Worm (Caenorhabditis elegans) whole organism, L4 larva: Measurements from ENCODE around the gene scl-1.

ENCODE experiments used
- F37D6.2 ChIP-seq: sonication (generic microtip); optimal IDR thresholded peaks from 2 replicates; lab custom pipeline; 2016; ENCODE audit warnings: mild to moderate bottlenecking, missing genetic modification characterization, missing compliant biosample characterization
- T26A8.4 ChIP-seq: fragments of 200-800 bp; sonication (Bioruptor generic); IDR thresholded peaks from 2 replicates; pipeline ENCODE4 v1.3.6; 2022; ENCODE audit warnings: missing genetic modification characterization, missing compliant biosample characterization
- Y5F2A.4 ChIP-seq: fragments of 200-800 bp; sonication (Bioruptor generic); optimal IDR thresholded peaks from 2 replicates; lab custom pipeline; 2018; ENCODE audit warnings: mild to moderate bottlenecking, missing genetic modification characterization, missing compliant biosample characterization
- Y75B8A.6 ChIP-seq: fragments of 200-800 bp; sonication (Bioruptor generic); IDR thresholded peaks from 2 replicates; pipeline ENCODE4 v1.3.6; 2022; ENCODE audit warnings: missing genetic modification reagents, missing genetic modification characterization, missing compliant biosample characterization
- ZK546.5 ChIP-seq, 2 experiments: sonication (generic microtip); optimal IDR thresholded peaks; 2 replicates each; lab custom pipeline; 2017; ENCODE audit warnings: missing biosample characterization in 2 of 2, missing genetic modification characterization in 2 of 2
- aha-1 ChIP-seq: fragments of 150-350 bp; peaks from one replicate; lab custom pipeline; 2014; ENCODE audit warnings: missing biosample characterization, missing genetic modification characterization
- arid-1 ChIP-seq: fragments of 200-800 bp; sonication (Bioruptor generic); conservative IDR thresholded peaks from 2 replicates; pipeline ENCODE4 v1.3.6; 2022; ENCODE audit warnings: missing genetic modification reagents, missing genetic modification characterization, missing compliant biosample characterization
- attf-4 ChIP-seq: sonication (generic microtip); optimal IDR thresholded peaks from 3 replicates; lab custom pipeline; 2017; ENCODE audit warnings: missing biosample characterization, missing genetic modification characterization
- ceh-32 ChIP-seq: sonication (generic microtip); optimal IDR thresholded peaks from 2 replicates; lab custom pipeline; 2016; ENCODE audit warnings: mild to moderate bottlenecking, missing genetic modification characterization, missing compliant biosample characterization; ENCODE audit not compliant: poor library complexity
- ceh-62 ChIP-seq: sonication (generic microtip); optimal IDR thresholded peaks from 2 replicates; lab custom pipeline; 2017; ENCODE audit warnings: missing biosample characterization, missing genetic modification characterization
- ceh-82 ChIP-seq: sonication (generic microtip); optimal IDR thresholded peaks from 2 replicates; lab custom pipeline; 2017; ENCODE audit warnings: missing biosample characterization, missing genetic modification characterization
- cey-2 ChIP-seq: sonication (generic microtip); optimal IDR thresholded peaks from 3 replicates; lab custom pipeline; 2017; ENCODE audit warnings: missing genetic modification characterization, mild to moderate bottlenecking, missing compliant biosample characterization, antibody characterized with exemption, borderline replicate concordance; ENCODE audit not compliant: insufficient read depth
- ctbp-1 ChIP-seq: fragments of 200-800 bp; sonication (Bioruptor generic); IDR thresholded peaks from 2 replicates; pipeline ENCODE4 v1.3.6; 2022; ENCODE audit warnings: missing genetic modification reagents, missing genetic modification characterization, missing compliant biosample characterization
- daf-12 ChIP-seq: fragments of 150-350 bp; optimal IDR thresholded peaks from 2 replicates; lab custom pipeline; 2014; ENCODE audit warnings: missing biosample characterization, missing genetic modification reagents, missing genetic modification characterization
- daf-16 ChIP-seq, 3 experiments: sonication (generic microtip); optimal IDR thresholded peaks; 2 replicates each; lab custom pipeline; 2016 to 2017; ENCODE audit warnings: missing genetic modification characterization in 3 of 3, missing genetic modification reagents in 3 of 3, mild to moderate bottlenecking in 2 of 3, missing compliant biosample characterization in 2 of 3, missing biosample characterization in 1 of 3, moderate library complexity in 1 of 3
- daf-19 ChIP-seq: fragments of 200-800 bp; sonication (Bioruptor generic); conservative IDR thresholded peaks from 2 replicates; pipeline ENCODE4 v1.3.6; 2022; ENCODE audit warnings: missing genetic modification characterization, missing compliant biosample characterization
- dmd-6 ChIP-seq: fragments of 200-800 bp; sonication (Bioruptor generic); IDR thresholded peaks from 2 replicates; pipeline ENCODE4 v1.3.6; 2022; ENCODE audit warnings: missing genetic modification reagents, missing genetic modification characterization, missing compliant biosample characterization
- dmd-9 ChIP-seq: fragments of 200-800 bp; sonication (Bioruptor generic); IDR thresholded peaks from 2 replicates; pipeline ENCODE4 v1.3.6; 2022; ENCODE audit warnings: missing genetic modification reagents, missing genetic modification characterization, missing compliant biosample characterization
- dpl-1 ChIP-seq: fragments of 150-350 bp; optimal IDR thresholded peaks from 2 replicates; lab custom pipeline; 2014; ENCODE audit warnings: missing biosample characterization, missing genetic modification reagents, missing genetic modification characterization
- duxl-1 ChIP-seq: sonication (generic microtip); optimal IDR thresholded peaks from 2 replicates; lab custom pipeline; 2016; ENCODE audit warnings: mild to moderate bottlenecking, missing genetic modification characterization, moderate library complexity, missing compliant biosample characterization; ENCODE audit not compliant: poor library complexity
- egl-43 ChIP-seq: fragments of 200-800 bp; sonication (Bioruptor generic); IDR thresholded peaks from 2 replicates; pipeline ENCODE4 v1.3.6; 2022; ENCODE audit warnings: missing genetic modification reagents, missing genetic modification characterization, missing compliant biosample characterization
- hlh-11 ChIP-seq: fragments of 200-800 bp; sonication (Bioruptor generic); optimal IDR thresholded peaks from 2 replicates; lab custom pipeline; 2018; ENCODE audit warnings: mild to moderate bottlenecking, missing genetic modification characterization, missing compliant biosample characterization
- lim-7 ChIP-seq: fragments of 200-800 bp; sonication (Bioruptor generic); IDR thresholded peaks from 2 replicates; pipeline ENCODE4 v1.3.6; 2022; ENCODE audit warnings: missing genetic modification characterization, missing compliant biosample characterization
- lin-1 ChIP-seq: fragments of 200-800 bp; sonication (Bioruptor generic); IDR thresholded peaks from 2 replicates; pipeline ENCODE4 v1.3.6; 2022; ENCODE audit warnings: missing genetic modification reagents, missing genetic modification characterization, missing compliant biosample characterization
- lin-13 ChIP-seq: fragments of 150-350 bp; optimal IDR thresholded peaks from 2 replicates; lab custom pipeline; 2014; ENCODE audit warnings: missing biosample characterization, missing genetic modification reagents, missing genetic modification characterization
- mdl-1 ChIP-seq, 2 experiments: fragments of 150-350 bp in 1 of 2; sonication (generic microtip) in 1 of 2; optimal IDR thresholded peaks; 2 replicates each; lab custom pipeline; 2014 to 2017; ENCODE audit warnings: missing biosample characterization in 2 of 2, missing genetic modification characterization in 2 of 2
- mdt-29 ChIP-seq: fragments of 200-800 bp; sonication (Bioruptor generic); IDR thresholded peaks from 2 replicates; pipeline ENCODE4 v1.3.6; 2022; ENCODE audit warnings: missing genetic modification reagents, missing genetic modification characterization, missing compliant biosample characterization
- mes-2 ChIP-seq: sonication (generic microtip); optimal IDR thresholded peaks from 2 replicates; lab custom pipeline; 2016; ENCODE audit warnings: missing genotype, mild to moderate bottlenecking, missing genetic modification characterization, missing compliant biosample characterization; ENCODE audit not compliant: poor library complexity, severe bottlenecking
- nhr-10 ChIP-seq: fragments of 150-350 bp; optimal IDR thresholded peaks from 2 replicates; lab custom pipeline; 2014; ENCODE audit warnings: missing biosample characterization, missing genetic modification characterization
- nhr-11 ChIP-seq: fragments of 150-350 bp; optimal IDR thresholded peaks from 2 replicates; lab custom pipeline; 2014; ENCODE audit warnings: missing biosample characterization, missing genetic modification characterization
- nhr-25 ChIP-seq: sonication (generic microtip); optimal IDR thresholded peaks from 2 replicates; lab custom pipeline; 2017; ENCODE audit warnings: missing genetic modification characterization, mild to moderate bottlenecking, missing compliant biosample characterization, antibody characterized with exemption, moderate library complexity, borderline replicate concordance; ENCODE audit not compliant: insufficient read depth
- nhr-28 ChIP-seq: fragments of 150-350 bp; optimal IDR thresholded peaks from 2 replicates; lab custom pipeline; 2014; ENCODE audit warnings: missing biosample characterization, missing genetic modification characterization
- nhr-48 ChIP-seq: sonication (generic microtip); optimal IDR thresholded peaks from 2 replicates; lab custom pipeline; 2016; ENCODE audit warnings: mild to moderate bottlenecking, missing genetic modification characterization, missing compliant biosample characterization
- nhr-77 ChIP-seq: fragments of 150-350 bp; optimal IDR thresholded peaks from 2 replicates; lab custom pipeline; 2014; ENCODE audit warnings: missing biosample characterization, missing genetic modification characterization
- pha-4 ChIP-seq, 2 experiments: fragments of 150-350 bp in 1 of 2; fragments of 200-800 bp in 1 of 2; sonication (Bioruptor generic) in 1 of 2; IDR thresholded peaks in 1 of 2; optimal IDR thresholded peaks in 1 of 2; 2 replicates each; pipeline versions ENCODE4 v1.3.6 to Lab custom; 2014 to 2022; ENCODE audit warnings: missing genetic modification characterization in 2 of 2, missing genetic modification reagents in 2 of 2, missing biosample characterization in 1 of 2, missing compliant biosample characterization in 1 of 2
- pqm-1 ChIP-seq: sonication (generic microtip); optimal IDR thresholded peaks from 2 replicates; lab custom pipeline; 2017; ENCODE audit warnings: missing biosample characterization, missing genetic modification characterization
- saeg-2 ChIP-seq: fragments of 200-800 bp; sonication (Bioruptor generic); IDR thresholded peaks from 2 replicates; pipeline ENCODE4 v1.3.6; 2022; ENCODE audit warnings: missing genetic modification reagents, missing genetic modification characterization, missing compliant biosample characterization
- set-16 ChIP-seq: fragments of 200-800 bp; sonication (Bioruptor generic); IDR thresholded peaks from 2 replicates; pipeline ENCODE4 v1.3.6; 2022; ENCODE audit warnings: missing genetic modification reagents, missing genetic modification characterization, missing compliant biosample characterization
- snpc-1.2 ChIP-seq: fragments of 200-800 bp; sonication (Bioruptor generic); IDR thresholded peaks from 2 replicates; pipeline ENCODE4 v1.3.6; 2022; ENCODE audit warnings: missing genetic modification reagents, missing genetic modification characterization, missing compliant biosample characterization
- snpc-4 ChIP-seq: fragments of 150-350 bp; optimal IDR thresholded peaks from 2 replicates; lab custom pipeline; 2014; ENCODE audit warnings: missing biosample characterization, missing genetic modification characterization
- unc-39 ChIP-seq: sonication (generic microtip); optimal IDR thresholded peaks from 2 replicates; lab custom pipeline; 2017; ENCODE audit warnings: missing biosample characterization, missing genetic modification characterization
- unc-62 ChIP-seq, 3 experiments: fragments of 150-350 bp in 1 of 3; sonication (generic microtip); optimal IDR thresholded peaks in 2 of 3; peaks in 1 of 3; 1 replicate in 1 of 3; 2 replicates in 2 of 3; lab custom pipeline; 2014 to 2017; ENCODE audit warnings: missing biosample characterization in 3 of 3, missing genetic modification characterization in 3 of 3, missing genetic modification reagents in 3 of 3, missing genotype in 1 of 3
- vab-7 ChIP-seq: fragments of 200-800 bp; sonication (Bioruptor generic); IDR thresholded peaks from 2 replicates; pipeline ENCODE4 v1.3.6; 2022; ENCODE audit warnings: missing genetic modification reagents, missing genetic modification characterization, missing compliant biosample characterization
- zfp-3 ChIP-seq: fragments of 200-800 bp; sonication (Bioruptor generic); conservative IDR thresholded peaks from 2 replicates; pipeline ENCODE4 v1.3.6; 2022; ENCODE audit warnings: missing genetic modification reagents, missing genetic modification characterization, missing compliant biosample characterization
- zip-2 ChIP-seq: fragments of 150-350 bp; optimal IDR thresholded peaks from 2 replicates; lab custom pipeline; 2014; ENCODE audit warnings: missing biosample characterization, missing genetic modification characterization
- ztf-11 ChIP-seq: fragments of 150-350 bp; optimal IDR thresholded peaks from 2 replicates; lab custom pipeline; 2014; ENCODE audit warnings: missing biosample characterization, missing genetic modification characterization

Gene scl-1

DNA sequence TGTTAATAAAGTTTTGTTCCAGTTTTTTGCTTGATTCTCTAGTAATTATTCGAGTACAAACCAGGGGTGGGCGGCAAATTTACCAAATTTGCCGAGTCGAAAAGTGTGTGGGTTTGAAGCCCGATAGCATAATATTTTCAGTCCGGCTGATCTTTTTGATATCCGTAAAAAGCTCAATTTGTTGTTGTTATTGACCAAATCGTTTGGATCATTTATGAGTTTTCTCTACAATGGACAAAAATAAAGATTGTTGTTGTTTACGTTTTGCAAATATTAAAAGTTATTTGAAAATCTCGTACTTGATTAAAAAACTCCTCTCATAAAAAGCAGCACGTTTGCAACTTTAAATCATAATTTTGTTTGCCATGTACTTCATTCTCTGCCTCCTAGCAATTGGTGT is at the start of gene scl-1:
TSS of gene scl-1 (plus strand) at position 301 of the 400 bp plus-strand sequence.
- TF ChIP-seq mdl-1 (tag; optimal IDR thresholded peaks at IDR 0.05; lab: Kevin White, UChicago) (no peak), zfp-3 (GFP tag; lab: Robert Waterston, UW) (no peak), pha-4 (GFP tag; IDR thresholded peaks at IDR 0.05; lab: Robert Waterston, UW) (no peak), pha-4 (tag; optimal IDR thresholded peaks at IDR 0.05; lab: Kevin White, UChicago) (no peak), Y75B8A.6 (GFP tag; lab: Robert Waterston, UW) (no peak), vab-7 (no peak), duxl-1 (tag; lab: Kevin White, UChicago) (no peak), daf-16 (GFP tag; optimal IDR thresholded peaks at IDR 0.05; lab: Kevin White, UChicago) (no peak), daf-16 (tag; optimal IDR thresholded peaks at IDR 0.05; lab: Kevin White, UChicago) (no peak), ZK546.5 (tag; optimal IDR thresholded peaks at IDR 0.05; lab: Kevin White, UChicago) (no peak), cey-2 (tag; lab: Kevin White, UChicago) (no peak), mes-2 (tag; lab: Kevin White, UChicago) (no peak), mdt-29 (GFP tag; lab: Robert Waterston, UW) (no peak), nhr-10 (tag; lab: Kevin White, UChicago) (no peak), F37D6.2 (tag; lab: Kevin White, UChicago) (no peak), ctbp-1 (no peak), ztf-11 (tag; lab: Kevin White, UChicago) (no peak), ceh-82 (no peak), set-16 (GFP tag; lab: Robert Waterston, UW) (no peak), nhr-77 (tag; lab: Kevin White, UChicago) (no peak), aha-1 (tag; lab: Kevin White, UChicago) (no peak)

DNA sequence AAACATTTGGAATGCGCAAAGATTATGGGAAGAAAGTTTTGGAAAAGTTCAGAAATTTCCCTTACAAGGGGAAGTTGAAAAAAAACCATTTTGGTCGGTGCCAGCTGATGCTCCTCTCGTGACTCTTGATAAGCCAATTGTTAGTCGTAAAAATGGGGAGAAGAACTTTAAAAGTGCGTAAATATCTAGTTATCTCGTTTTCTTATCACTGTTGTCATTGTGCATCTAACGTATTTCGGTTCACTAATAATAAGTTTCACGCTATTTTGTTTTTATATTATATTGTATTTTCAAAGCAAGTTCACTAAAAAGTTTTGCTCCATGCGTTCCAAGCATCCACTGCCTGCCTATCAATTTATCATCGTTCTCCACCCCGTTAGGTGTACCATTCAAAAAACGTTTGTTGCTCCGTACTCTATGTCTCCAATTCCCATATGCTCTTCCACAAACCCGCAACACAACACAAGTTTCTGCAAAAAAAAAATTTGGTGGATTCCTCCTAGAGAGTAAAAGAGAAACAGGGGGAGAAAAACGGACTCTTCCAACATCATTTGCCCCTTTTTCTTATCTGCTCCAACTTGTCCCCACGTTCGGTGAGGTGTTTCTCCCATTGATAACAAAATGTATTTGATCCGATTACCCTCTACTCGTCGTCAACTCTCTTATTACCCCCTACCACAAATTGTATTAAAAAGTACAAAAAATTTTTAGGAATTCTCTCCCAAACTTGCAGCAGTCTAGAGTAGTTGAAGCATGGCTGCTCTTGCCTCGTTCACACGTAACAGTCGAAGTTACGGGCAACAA is 47.5 kb upstream of the scl-1 start, which contains the start of gene mbk-2:
TSS of gene mbk-2 (plus strand) at position 754 of the 804 bp plus-strand sequence.
- TF ChIP-seq ceh-32 (tag; lab: Kevin White, UChicago) (no peak), nhr-11 (no peak), zip-2 (tag; lab: Kevin White, UChicago) (no peak), attf-4 (tag; lab: Kevin White, UChicago) (no peak), nhr-48 (tag; lab: Kevin White, UChicago) (no peak), unc-39 (no peak), unc-62 (GFP tag; optimal IDR thresholded peaks at IDR 0.05 in 1 of 2; lab: Kevin White, UChicago) (no peak), unc-62 (tag; optimal IDR thresholded peaks at IDR 0.05; lab: Kevin White, UChicago) (no peak), nhr-25 (tag; lab: Kevin White, UChicago) (no peak), T26A8.4 (no peak), snpc-4 (tag; lab: Kevin White, UChicago) (no peak), snpc-1.2 (GFP tag; lab: Robert Waterston, UW) (no peak), arid-1 (GFP tag; lab: Robert Waterston, UW) (no peak), nhr-28 (tag; lab: Kevin White, UChicago) (peak; percentile 45), lim-7 (GFP tag; lab: Robert Waterston, UW) (no peak), aha-1 (tag; lab: Kevin White, UChicago) (peak; percentile 58), daf-12 (tag; lab: Kevin White, UChicago) (no peak), lin-1 (no peak), saeg-2 (GFP tag; lab: Robert Waterston, UW) (no peak), daf-19 (GFP tag; lab: Robert Waterston, UW) (no peak), dmd-6 (GFP tag; lab: Robert Waterston, UW) (peak; percentile 7; the same call in 1 of the 2 replicates), ceh-82 (no peak), egl-43 (GFP tag; lab: Robert Waterston, UW) (no peak), ceh-62 (tag; lab: Kevin White, UChicago) (no peak), Y5F2A.4 (no peak), duxl-1 (tag; lab: Kevin White, UChicago) (no peak), vab-7 (no peak), dpl-1 (GFP tag; lab: Kevin White, UChicago) (no peak), hlh-11 (peak; percentile 58), dmd-9 (GFP tag; lab: Robert Waterston, UW) (no peak), lin-13 (GFP tag; lab: Kevin White, UChicago) (no peak), pqm-1 (peak; percentile 38)
